Fruit fly (Drosophila melanogaster): Measurements from ENCODE around the gene TMEM216.

- no peak for TF ChIP-seq CG4496 (GFP tag; IDR thresholded peaks at IDR 0.05)
- no peak for TF ChIP-seq gl (tag; optimal IDR thresholded peaks at IDR 0.05)
- TF ChIP-seq CG8301 (tag; optimal IDR thresholded peaks at IDR 0.05): no peak
- TF ChIP-seq Pif1B (GFP tag; optimal IDR thresholded peaks at IDR 0.05): no peak
- TF ChIP-seq CG15710 (tag; optimal IDR thresholded peaks at IDR 0.05): no peak
- no peak for TF ChIP-seq CG9948 (tag; optimal IDR thresholded peaks at IDR 0.05)
- no peak for TF ChIP-seq D1 (tag; optimal IDR thresholded peaks at IDR 0.05)
- TF ChIP-seq rn (GFP tag; IDR thresholded peaks at IDR 0.05): no peak
- TF ChIP-seq EcR (GFP tag; optimal IDR thresholded peaks at IDR 0.05): no peak
- no peak for TF ChIP-seq CG8159 (tag; optimal IDR thresholded peaks at IDR 0.05)
- no peak for TF ChIP-seq fd96Ca (GFP tag; IDR thresholded peaks at IDR 0.05)
- TF ChIP-seq CG17806 (tag; optimal IDR thresholded peaks at IDR 0.05): no peak
- no peak for TF ChIP-seq Snoo (tag; optimal IDR thresholded peaks at IDR 0.05)
- no peak for TF ChIP-seq CG32121 (GFP tag; IDR thresholded peaks at IDR 0.05)
Measured at dm6 chr3R:8729542-8729941, 13.5 kb downstream of the TMEM216 start, which contains the start of gene ranshi.

Data from whole organism, pupa.